Fruit fly (Drosophila melanogaster) whole organism, embryonic: ENCODE results near the gene ea.

ENCODE experiments used
- BEAF-32 ChIP-seq: fragments of 200-800 bp; sonication (Bioruptor generic); optimal IDR thresholded peaks from 3 replicates; lab custom pipeline; 2017; ENCODE audit warnings: missing biosample characterization, missing genetic modification characterization, mild to moderate bottlenecking, moderate library complexity, missing genetic modification reagents
- Bdp1 ChIP-seq: fragments of 200-800 bp; sonication (Bioruptor generic); optimal IDR thresholded peaks from 3 replicates; lab custom pipeline; 2016; ENCODE audit warnings: missing biosample characterization, missing genetic modification characterization
- CG10147 ChIP-seq: fragments of 200-800 bp; sonication (Bioruptor generic); optimal IDR thresholded peaks from 2 replicates; lab custom pipeline; 2019; ENCODE audit warnings: missing biosample characterization, mild to moderate bottlenecking, missing genetic modification characterization, moderate library complexity
- CG10267 ChIP-seq: fragments of 200-800 bp; sonication (Bioruptor generic); optimal IDR thresholded peaks from 2 replicates; lab custom pipeline; 2018; ENCODE audit warnings: missing biosample characterization, mild to moderate bottlenecking, missing genetic modification characterization, moderate library complexity
- CG10321 ChIP-seq: fragments of 200-800 bp; sonication (Bioruptor generic); IDR thresholded peaks from 2 replicates; pipeline ENCODE4 v1.3.6; 2022; ENCODE audit warnings: missing biosample characterization, missing genetic modification characterization
- CG12299 ChIP-seq: fragments of 200-800 bp; sonication (Bioruptor generic); optimal IDR thresholded peaks from 2 replicates; lab custom pipeline; 2018; ENCODE audit warnings: missing biosample characterization, mild to moderate bottlenecking, missing genetic modification characterization
- CG13287 ChIP-seq: fragments of 200-800 bp; sonication (Bioruptor generic); IDR thresholded peaks from 2 replicates; pipeline ENCODE4 v1.3.6; 2022; ENCODE audit warnings: missing biosample characterization, missing genetic modification characterization; ENCODE audit not compliant: partially characterized antibody
- CG14441 ChIP-seq: fragments of 200-800 bp; sonication (Bioruptor generic); IDR thresholded peaks from 2 replicates; pipeline ENCODE4 v1.3.6; 2022; ENCODE audit warnings: missing biosample characterization, missing genetic modification characterization
- CG15011 ChIP-seq: fragments of 200-800 bp; sonication (Bioruptor generic); optimal IDR thresholded peaks from 3 replicates; lab custom pipeline; 2018; ENCODE audit warnings: missing biosample characterization, mild to moderate bottlenecking, missing genetic modification characterization
- CG17361 ChIP-seq: fragments of 200-800 bp; sonication (Bioruptor generic); IDR thresholded peaks from 3 replicates; pipeline ENCODE4 v1.3.6; 2022; ENCODE audit warnings: missing biosample characterization, missing genetic modification characterization
- CG17568 ChIP-seq: fragments of 200-800 bp; sonication (Bioruptor generic); optimal IDR thresholded peaks from 2 replicates; lab custom pipeline; 2018; ENCODE audit warnings: missing biosample characterization, mild to moderate bottlenecking, missing genetic modification characterization, moderate library complexity
- CG17912 ChIP-seq: fragments of 200-800 bp; sonication (Bioruptor generic); optimal IDR thresholded peaks from 2 replicates; lab custom pipeline; 2018; ENCODE audit warnings: missing biosample characterization, mild to moderate bottlenecking, missing genetic modification characterization
- CG1832 ChIP-seq: fragments of 200-800 bp; sonication (Bioruptor generic); optimal IDR thresholded peaks from 2 replicates; lab custom pipeline; 2017; ENCODE audit warnings: missing biosample characterization, mild to moderate bottlenecking, missing genetic modification characterization, inconsistent platforms
- CG18619 ChIP-seq: fragments of 200-800 bp; sonication (Bioruptor generic); optimal IDR thresholded peaks from 3 replicates; lab custom pipeline; 2017; ENCODE audit warnings: missing biosample characterization, mild to moderate bottlenecking, missing genetic modification characterization
- CG3065 ChIP-seq: fragments of 200-800 bp; sonication (Bioruptor generic); optimal IDR thresholded peaks from 2 replicates; lab custom pipeline; 2016; ENCODE audit warnings: missing biosample characterization, missing genetic modification characterization
- CG31441 ChIP-seq: fragments of 200-800 bp; sonication (Bioruptor generic); IDR thresholded peaks from 2 replicates; pipeline ENCODE4 v1.3.6; 2022; ENCODE audit warnings: missing biosample characterization, missing genetic modification characterization
- CG3847 ChIP-seq: fragments of 200-800 bp; sonication (Bioruptor generic); IDR thresholded peaks from 2 replicates; pipeline ENCODE4 v1.3.6; 2022; ENCODE audit warnings: missing biosample characterization, missing genetic modification characterization
- CG8359 ChIP-seq: fragments of 200-800 bp; sonication (Bioruptor generic); optimal IDR thresholded peaks from 2 replicates; lab custom pipeline; 2017; ENCODE audit warnings: missing biosample characterization, mild to moderate bottlenecking, missing genetic modification characterization, borderline replicate concordance
- CoRest ChIP-seq: fragments of 200-800 bp; sonication (Bioruptor generic); optimal IDR thresholded peaks from 3 replicates; lab custom pipeline; 2018; ENCODE audit warnings: missing biosample characterization, mild to moderate bottlenecking, missing genetic modification characterization, moderate library complexity
- Deaf1 ChIP-seq: fragments of 200-800 bp; optimal IDR thresholded peaks from 3 replicates; lab custom pipeline; 2019; ENCODE audit warnings: missing biosample characterization, mild to moderate bottlenecking, missing genetic modification characterization, moderate library complexity
- GATAe ChIP-seq: fragments of 200-800 bp; sonication (Bioruptor generic); conservative IDR thresholded peaks from 2 replicates; pipeline ENCODE4 v1.3.6; 2022; ENCODE audit warnings: missing biosample characterization, missing genetic modification characterization
- Gug ChIP-seq: fragments of 200-800 bp; sonication (Bioruptor generic); IDR thresholded peaks from 4 replicates; pipeline ENCODE4 v1.3.6; 2022; ENCODE audit warnings: missing biosample characterization, missing genetic modification characterization
- H15 ChIP-seq: fragments of 200-800 bp; sonication (Bioruptor generic); IDR thresholded peaks from 3 replicates; pipeline ENCODE4 v1.3.6; 2022; ENCODE audit warnings: missing biosample characterization, missing genetic modification characterization
- Hand ChIP-seq: fragments of 200-800 bp; sonication (Bioruptor generic); optimal IDR thresholded peaks from 2 replicates; lab custom pipeline; 2017; ENCODE audit warnings: mild to moderate bottlenecking, missing biosample characterization, missing genetic modification reagents, missing genetic modification characterization
- Hr51 ChIP-seq, 2 experiments: fragments of 200-800 bp; sonication (Bioruptor generic); optimal IDR thresholded peaks; 2 replicates in 1 of 2; 3 replicates in 1 of 2; lab custom pipeline; 2016 to 2018; ENCODE audit warnings: missing biosample characterization in 2 of 2, missing genetic modification characterization in 2 of 2, mild to moderate bottlenecking in 1 of 2, moderate library complexity in 1 of 2
- Jarid2 ChIP-seq: fragments of 200-800 bp; sonication (Bioruptor generic); optimal IDR thresholded peaks from 3 replicates; lab custom pipeline; 2017; ENCODE audit warnings: mild to moderate bottlenecking, missing biosample characterization, missing genetic modification reagents, missing genetic modification characterization
- Lpt ChIP-seq: fragments of >200 bp; optimal IDR thresholded peaks from 2 replicates; lab custom pipeline; 2018; ENCODE audit warnings: missing biosample characterization, missing genetic modification characterization
- PHDP ChIP-seq: fragments of 200-800 bp; sonication (Bioruptor generic); optimal IDR thresholded peaks from 3 replicates; lab custom pipeline; 2018; ENCODE audit warnings: missing biosample characterization, mild to moderate bottlenecking, missing genetic modification characterization, moderate library complexity
- TFAM ChIP-seq: fragments of 200-800 bp; sonication (Bioruptor generic); optimal IDR thresholded peaks from 2 replicates; lab custom pipeline; 2017; ENCODE audit warnings: missing biosample characterization, missing genetic modification characterization, inconsistent platforms
- ara ChIP-seq: fragments of 200-800 bp; sonication (Bioruptor generic); IDR thresholded peaks from 2 replicates; pipeline ENCODE4 v1.3.6; 2022; ENCODE audit warnings: missing biosample characterization, missing genetic modification characterization
- ash1 ChIP-seq: fragments of 200-800 bp; sonication (Bioruptor generic); optimal IDR thresholded peaks from 2 replicates; lab custom pipeline; 2018; ENCODE audit warnings: missing biosample characterization, mild to moderate bottlenecking, missing genetic modification characterization
- bcd ChIP-seq: fragments of 200-800 bp; sonication (Bioruptor generic); optimal IDR thresholded peaks from 2 replicates; lab custom pipeline; 2017; ENCODE audit warnings: missing biosample characterization, mild to moderate bottlenecking, missing genetic modification characterization
- crc ChIP-seq: fragments of 200-800 bp; sonication (Bioruptor generic); optimal IDR thresholded peaks from 2 replicates; lab custom pipeline; 2016; ENCODE audit warnings: missing biosample characterization, missing genetic modification characterization
- croc ChIP-seq: fragments of 200-800 bp; sonication (Bioruptor generic); conservative IDR thresholded peaks from 3 replicates; pipeline ENCODE4 v1.3.6; 2022; ENCODE audit warnings: missing biosample characterization, missing genetic modification characterization
- danr ChIP-seq: fragments of 200-800 bp; sonication (Bioruptor generic); IDR thresholded peaks from 2 replicates; pipeline ENCODE4 v1.3.6; 2022; ENCODE audit warnings: missing biosample characterization, missing genetic modification characterization
- dm ChIP-seq: fragments of 200-800 bp; sonication (Bioruptor generic); optimal IDR thresholded peaks from 3 replicates; lab custom pipeline; 2016; ENCODE audit warnings: missing biosample characterization, missing genetic modification characterization
- emc ChIP-seq: fragments of 200-800 bp; sonication (Bioruptor generic); optimal IDR thresholded peaks from 2 replicates; lab custom pipeline; 2016; ENCODE audit warnings: missing biosample characterization, missing genetic modification characterization
- gcm2 ChIP-seq: fragments of 200-800 bp; sonication (Bioruptor generic); optimal IDR thresholded peaks from 2 replicates; lab custom pipeline; 2016; ENCODE audit warnings: missing biosample characterization, missing genetic modification characterization
- jumu ChIP-seq: fragments of 200-800 bp; sonication (Bioruptor generic); optimal IDR thresholded peaks from 3 replicates; lab custom pipeline; 2016; ENCODE audit warnings: missing biosample characterization, missing genetic modification characterization
- phol ChIP-seq: fragments of 200-800 bp; sonication (Bioruptor generic); optimal IDR thresholded peaks from 3 replicates; lab custom pipeline; 2018; ENCODE audit warnings: missing biosample characterization, mild to moderate bottlenecking, missing genetic modification characterization, moderate library complexity
- psq ChIP-seq: fragments of 200-800 bp; sonication (Bioruptor generic); optimal IDR thresholded peaks from 2 replicates; lab custom pipeline; 2017; ENCODE audit warnings: missing biosample characterization, missing genetic modification characterization
- sc ChIP-seq, 3 experiments: fragments of >200 bp in 2 of 3; fragments of 200-800 bp in 1 of 3; sonication (Bioruptor generic) in 1 of 3; optimal IDR thresholded peaks; 2 replicates in 2 of 3; 3 replicates in 1 of 3; lab custom pipeline; 2017; ENCODE audit warnings: mild to moderate bottlenecking in 1 of 3, missing biosample characterization in 1 of 3, missing genetic modification characterization in 1 of 3, missing genetic modification reagents in 1 of 3
- so ChIP-seq: fragments of 200-800 bp; sonication (Bioruptor generic); IDR thresholded peaks from 3 replicates; pipeline ENCODE4 v1.3.6; 2022; ENCODE audit warnings: missing biosample characterization, missing genetic modification characterization
- stwl ChIP-seq: fragments of 200-800 bp; sonication (Bioruptor generic); optimal IDR thresholded peaks from 3 replicates; lab custom pipeline; 2018; ENCODE audit warnings: missing biosample characterization, mild to moderate bottlenecking, missing genetic modification characterization, moderate library complexity
- tll ChIP-seq, 2 experiments: fragments of 200-800 bp in 1 of 2; fragments of >200 bp in 1 of 2; sonication (Bioruptor generic) in 1 of 2; optimal IDR thresholded peaks; 2 replicates each; lab custom pipeline; 2017 to 2019; ENCODE audit warnings: missing biosample characterization in 2 of 2, missing genetic modification characterization in 2 of 2, mild to moderate bottlenecking in 1 of 2, moderate library complexity in 1 of 2
- tup ChIP-seq: fragments of 200-800 bp; sonication (Bioruptor generic); optimal IDR thresholded peaks from 2 replicates; lab custom pipeline; 2016; ENCODE audit warnings: missing biosample characterization, mild to moderate bottlenecking, missing genetic modification characterization, moderate library complexity
- tx ChIP-seq: fragments of 200-800 bp; sonication (Bioruptor generic); optimal IDR thresholded peaks from 2 replicates; lab custom pipeline; 2016; ENCODE audit warnings: missing biosample characterization, missing genetic modification characterization
- wor ChIP-seq: fragments of 200-800 bp; sonication (Bioruptor generic); IDR thresholded peaks from 2 replicates; pipeline ENCODE4 v1.3.6; 2022; ENCODE audit warnings: missing biosample characterization, missing genetic modification characterization

Gene ea

DNA sequence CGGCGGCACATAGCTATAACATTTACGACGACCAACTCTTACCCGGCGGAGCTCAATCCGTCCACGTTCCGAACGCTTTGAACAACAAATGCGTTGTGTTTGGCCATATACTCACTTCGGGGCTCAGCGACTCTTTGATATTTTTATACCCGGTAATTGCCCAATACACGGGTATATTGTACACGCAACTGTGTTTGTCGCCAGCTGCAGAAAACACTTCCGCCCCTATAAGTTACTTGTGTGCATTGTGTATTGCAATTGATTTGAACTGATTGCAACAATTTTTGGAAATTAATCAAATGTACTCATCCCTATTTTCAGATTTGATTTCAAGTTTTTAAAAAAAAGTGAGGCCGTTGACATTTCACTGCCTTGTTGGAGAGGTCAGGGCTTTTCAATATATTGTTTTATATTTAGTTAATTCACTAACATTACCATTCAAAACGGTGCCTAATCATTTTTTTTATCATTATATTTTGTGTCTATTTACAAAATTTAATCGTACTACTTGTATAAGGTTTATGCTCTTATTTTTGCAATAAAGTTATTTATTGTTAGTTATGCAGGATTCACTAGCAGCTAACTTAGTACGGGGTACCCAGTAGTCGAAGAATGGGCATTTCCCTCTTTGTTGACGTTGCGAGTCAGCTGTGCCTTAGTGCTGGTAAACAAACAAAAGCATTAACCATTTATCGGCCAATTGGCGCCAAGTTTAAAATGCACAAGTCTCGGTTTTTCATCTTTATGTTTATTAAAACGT, 14.6 kb downstream of the ea start, which contains the start of gene Nagk (continued):
- TF ChIP-seq tup (no peak), ash1 (GFP tag; lab: Kevin White, UChicago) (no peak), CG10321 (no peak), Gug (GFP tag; lab: Robert Waterston, UW) (peak; percentile 59; the same call in 2 of the 4 replicates), crc (peak; percentile 12), CoRest (tag; lab: Kevin White, UChicago) (peak; percentile 77), danr (no peak), TFAM (GFP tag; lab: Kevin White, UChicago) (no peak), CG12299 (tag; lab: Kevin White, UChicago) (no peak), CG10147 (GFP tag; lab: Kevin White, UChicago) (peak; percentile 50), stwl (tag; lab: Kevin White, UChicago) (no peak), CG17361 (GFP tag; lab: Robert Waterston, UW) (peak; percentile 88), emc (GFP tag; lab: Kevin White, UChicago) (peak; percentile 45), CG13287 (GFP tag; lab: Robert Waterston, UW) (peak; percentile 36; the same call in 1 of the 2 replicates), Hand (GFP tag; lab: Kevin White, UChicago) (peak; percentile 12), dm (GFP tag; lab: Kevin White, UChicago) (peak; percentile 38), tll (GFP tag; optimal IDR thresholded peaks at IDR 0.05; lab: Kevin White, UChicago) (peak in 1 of 2 experiments; percentile 2), CG31441 (peak; percentile 70), tx (GFP tag; lab: Kevin White, UChicago) (peak; percentile 34), CG17912 (no peak), bcd (peak; percentile 61), CG18619 (GFP tag; lab: Kevin White, UChicago) (peak; percentile 78), Deaf1 (tag; lab: Kevin White, UChicago) (peak; percentile 50), psq (no peak), CG14441 (GFP tag; lab: Robert Waterston, UW) (peak; percentile 29), CG17568 (GFP tag; lab: Kevin White, UChicago) (no peak), gcm2 (GFP tag; lab: Kevin White, UChicago) (peak; percentile 57), CG3847 (GFP tag; lab: Robert Waterston, UW) (peak; percentile 22), CG8359 (GFP tag; lab: Kevin White, UChicago) (no peak), croc (GFP tag; lab: Robert Waterston, UW) (no peak), CG15011 (peak; percentile 71), sc (optimal IDR thresholded peaks at IDR 0.05; lab: Kevin White, UChicago) (no peak), sc (GFP tag; optimal IDR thresholded peaks at IDR 0.05; lab: Kevin White, UChicago) (no peak), CG1832 (GFP tag; lab: Kevin White, UChicago) (no peak), Jarid2 (GFP tag; lab: Kevin White, UChicago) (peak; percentile 59), so (GFP tag; lab: Robert Waterston, UW) (no peak), wor (no peak), BEAF-32 (GFP tag; lab: Kevin White, UChicago) (peak; percentile 14), CG3065 (GFP tag; lab: Kevin White, UChicago) (no peak), Hr51 (GFP tag; optimal IDR thresholded peaks at IDR 0.05; lab: Kevin White, UChicago) (peak; percentile 13 to 68), phol (tag; lab: Kevin White, UChicago) (peak; percentile 66), jumu (GFP tag; lab: Kevin White, UChicago) (no peak), Bdp1 (GFP tag; lab: Kevin White, UChicago) (no peak), PHDP (tag; lab: Kevin White, UChicago) (peak; percentile 48), ara (GFP tag; lab: Robert Waterston, UW) (no peak), H15 (GFP tag; lab: Robert Waterston, UW) (peak; percentile 5; the same call in 1 of the 3 replicates), GATAe (GFP tag; lab: Robert Waterston, UW) (no peak), CG10267 (tag; lab: Kevin White, UChicago) (peak; percentile 79), Lpt (GFP tag; lab: Kevin White, UChicago) (no peak)
